Worm (Caenorhabditis elegans) whole organism, young adult: ENCODE measurements around the gene srd-40.
A peak's percentile ranks its signal among the peaks of the same experiment; 100 is the strongest.

ENCODE experiments used
- F49E8.2 ChIP-seq: sonication (generic microtip); optimal IDR thresholded peaks from 3 replicates; lab custom pipeline; 2017; ENCODE audit warnings: missing genetic modification characterization, mild to moderate bottlenecking, missing compliant biosample characterization, antibody characterized with exemption, moderate library complexity; ENCODE audit not compliant: insufficient read depth
- K11D2.4 ChIP-seq: fragments of 200-800 bp; sonication (Bioruptor generic); IDR thresholded peaks from 2 replicates; pipeline ENCODE4 v1.3.6; 2022; ENCODE audit warnings: missing genetic modification reagents, missing genetic modification characterization, missing compliant biosample characterization
- T26A5.8 ChIP-seq: sonication (generic microtip); optimal IDR thresholded peaks from 2 replicates; lab custom pipeline; 2016; ENCODE audit warnings: missing genetic modification characterization, missing compliant biosample characterization
- ama-1 ChIP-seq, 3 experiments: fragments of 150-350 bp in 1 of 3; sonication (generic microtip) in 2 of 3; optimal IDR thresholded peaks; 2 replicates each; lab custom pipeline; 2014 to 2018; ENCODE audit warnings: missing biosample characterization in 2 of 3, missing genetic modification characterization in 2 of 3, missing genetic modification reagents in 2 of 3
- ccch-3 ChIP-seq: fragments of 200-800 bp; sonication (Bioruptor generic); optimal IDR thresholded peaks from 2 replicates; lab custom pipeline; 2018; ENCODE audit warnings: mild to moderate bottlenecking, missing genetic modification characterization, missing compliant biosample characterization
- dpl-1 ChIP-seq: fragments of 150-350 bp; optimal IDR thresholded peaks from 2 replicates; lab custom pipeline; 2014; ENCODE audit warnings: missing biosample characterization, missing genetic modification reagents, missing genetic modification characterization
- lin-26 ChIP-seq: fragments of 200-800 bp; sonication (Bioruptor generic); IDR thresholded peaks from 2 replicates; pipeline ENCODE4 v1.3.6; 2022; ENCODE audit warnings: missing genetic modification reagents, missing genetic modification characterization, missing compliant biosample characterization
- lsl-1 ChIP-seq: fragments of 200-800 bp; sonication (Bioruptor generic); optimal IDR thresholded peaks from 2 replicates; lab custom pipeline; 2018; ENCODE audit warnings: mild to moderate bottlenecking, missing genetic modification characterization, moderate library complexity, missing compliant biosample characterization
- pha-4 ChIP-seq: fragments of 150-350 bp; sonication (generic microtip); optimal IDR thresholded peaks from 2 replicates; lab custom pipeline; 2014; ENCODE audit warnings: missing biosample characterization, missing genetic modification reagents, missing genetic modification characterization
- snpc-1.3 ChIP-seq: sonication (generic microtip); optimal IDR thresholded peaks from 2 replicates; lab custom pipeline; 2017; ENCODE audit warnings: missing genetic modification characterization, mild to moderate bottlenecking, missing compliant biosample characterization, antibody characterized with exemption, moderate library complexity, missing genotype, missing genetic modification reagents; ENCODE audit not compliant: insufficient read depth
- unc-62 ChIP-seq: fragments of 150-350 bp; optimal IDR thresholded peaks from 2 replicates; lab custom pipeline; 2014; ENCODE audit warnings: missing biosample characterization, missing genetic modification reagents, missing genetic modification characterization

ce11 chrX:12320737-12321136 lies 2.8 kb upstream of the srd-40 start, which contains the start of gene ceh-40:
- TF ChIP-seq lsl-1 (GFP tag; lab: Kevin White, UChicago) (no peak), T26A5.8 (tag; lab: Kevin White, UChicago) (no peak), lin-26 (GFP tag; lab: Robert Waterston, UW) (no peak), K11D2.4 (GFP tag; lab: Robert Waterston, UW) (no peak), ccch-3 (GFP tag; lab: Kevin White, UChicago) (no peak), unc-62 (GFP tag; lab: Kevin White, UChicago) (peak; percentile 5), pha-4 (no peak), dpl-1 (GFP tag; lab: Kevin White, UChicago) (no peak), snpc-1.3 (tag; lab: Kevin White, UChicago) (no peak), ama-1 (optimal IDR thresholded peaks at IDR 0.05; lab: Kevin White, UChicago) (no peak), ama-1 (GFP tag; optimal IDR thresholded peaks at IDR 0.05; lab: Kevin White, UChicago) (no peak), F49E8.2 (tag; lab: Kevin White, UChicago) (no peak)
